Fruit fly (Drosophila melanogaster) whole organism, embryonic: ENCODE results near the gene Tasp1.

ENCODE experiments used
- Blimp-1 ChIP-seq: fragments of 200-800 bp; sonication (Bioruptor generic); optimal IDR thresholded peaks from 3 replicates; lab custom pipeline; 2018; ENCODE audit warnings: missing biosample characterization, missing genetic modification characterization, mild to moderate bottlenecking, moderate library complexity, missing genetic modification reagents
- BtbVII ChIP-seq: fragments of 200-800 bp; sonication (Bioruptor generic); optimal IDR thresholded peaks from 3 replicates; lab custom pipeline; 2017; ENCODE audit warnings: missing biosample characterization, mild to moderate bottlenecking, missing genetic modification characterization
- CG10959 ChIP-seq: fragments of 200-800 bp; sonication (Bioruptor generic); IDR thresholded peaks from 2 replicates; pipeline ENCODE4 v1.3.6; 2022; ENCODE audit warnings: missing biosample characterization, missing genetic modification characterization
- CG11093 ChIP-seq: fragments of 200-800 bp; sonication (Bioruptor generic); IDR thresholded peaks from 3 replicates; pipeline ENCODE4 v1.3.6; 2022; ENCODE audit warnings: missing biosample characterization, missing genetic modification characterization
- CG11247 ChIP-seq: fragments of 200-800 bp; sonication (Bioruptor generic); IDR thresholded peaks from 2 replicates; pipeline ENCODE4 v1.3.6; 2022; ENCODE audit warnings: missing biosample characterization, missing genetic modification characterization
- CG15011 ChIP-seq: fragments of 200-800 bp; sonication (Bioruptor generic); optimal IDR thresholded peaks from 3 replicates; lab custom pipeline; 2018; ENCODE audit warnings: missing biosample characterization, mild to moderate bottlenecking, missing genetic modification characterization
- CG15601 ChIP-seq: fragments of 200-800 bp; sonication (Bioruptor generic); optimal IDR thresholded peaks from 3 replicates; lab custom pipeline; 2019; ENCODE audit warnings: missing biosample characterization, mild to moderate bottlenecking, missing genetic modification characterization, moderate library complexity
- CG1647 ChIP-seq: fragments of 200-800 bp; sonication (Bioruptor generic); optimal IDR thresholded peaks from 3 replicates; lab custom pipeline; 2016; ENCODE audit warnings: missing biosample characterization, missing genetic modification characterization
- CG16863 ChIP-seq: fragments of 200-800 bp; sonication (Bioruptor generic); optimal IDR thresholded peaks from 3 replicates; lab custom pipeline; 2016; ENCODE audit warnings: missing biosample characterization, missing genetic modification characterization
- CG1792 ChIP-seq: fragments of 200-800 bp; sonication (Bioruptor generic); optimal IDR thresholded peaks from 2 replicates; lab custom pipeline; 2016; ENCODE audit warnings: missing biosample characterization, missing genetic modification characterization
- CG30403 ChIP-seq: fragments of 200-800 bp; sonication (Bioruptor generic); optimal IDR thresholded peaks from 3 replicates; lab custom pipeline; 2016; ENCODE audit warnings: missing biosample characterization, missing genetic modification characterization
- CG30431 ChIP-seq: fragments of 200-800 bp; sonication (Bioruptor generic); optimal IDR thresholded peaks from 2 replicates; lab custom pipeline; 2017; ENCODE audit warnings: missing biosample characterization, missing genetic modification characterization
- CG31224 ChIP-seq: fragments of 200-800 bp; sonication (Bioruptor generic); IDR thresholded peaks from 2 replicates; pipeline ENCODE4 v1.3.6; 2022; ENCODE audit warnings: missing biosample characterization, missing genetic modification characterization
- CG4820 ChIP-seq: fragments of 200-800 bp; sonication (Bioruptor generic); optimal IDR thresholded peaks from 3 replicates; lab custom pipeline; 2016; ENCODE audit warnings: missing biosample characterization, missing genetic modification characterization
- CG8281 ChIP-seq: fragments of 200-800 bp; sonication (Bioruptor generic); optimal IDR thresholded peaks from 2 replicates; lab custom pipeline; 2018; ENCODE audit warnings: missing biosample characterization, mild to moderate bottlenecking, missing genetic modification characterization, moderate library complexity
- CG8944 ChIP-seq: fragments of 200-800 bp; sonication (Bioruptor generic); optimal IDR thresholded peaks from 3 replicates; lab custom pipeline; 2016; ENCODE audit warnings: missing biosample characterization, missing genetic modification characterization
- CG9215 ChIP-seq: fragments of 200-800 bp; sonication (Bioruptor generic); IDR thresholded peaks from 2 replicates; pipeline ENCODE4 v1.3.6; 2022; ENCODE audit warnings: missing biosample characterization, missing genetic modification characterization
- CG9817 ChIP-seq: fragments of 200-800 bp; sonication (Bioruptor generic); optimal IDR thresholded peaks from 2 replicates; lab custom pipeline; 2018; ENCODE audit warnings: missing biosample characterization, mild to moderate bottlenecking, missing genetic modification characterization, moderate library complexity
- CG9876 ChIP-seq: fragments of 200-800 bp; sonication (Bioruptor generic); optimal IDR thresholded peaks from 2 replicates; lab custom pipeline; 2016; ENCODE audit warnings: missing biosample characterization, missing genetic modification characterization
- Dbx ChIP-seq: fragments of 200-800 bp; sonication (Bioruptor generic); IDR thresholded peaks from 3 replicates; pipeline ENCODE4 v1.3.6; 2022; ENCODE audit warnings: missing biosample characterization, missing genetic modification characterization
- Dref ChIP-seq: fragments of 200-800 bp; sonication (Bioruptor generic); IDR thresholded peaks from 2 replicates; pipeline ENCODE4 v1.3.6; 2022; ENCODE audit warnings: missing biosample characterization, missing genetic modification characterization
- E2f2 ChIP-seq: fragments of 200-800 bp; sonication (Bioruptor generic); IDR thresholded peaks from 2 replicates; pipeline ENCODE4 v1.3.6; 2022; ENCODE audit warnings: missing biosample characterization, missing genetic modification characterization
- HLH4C ChIP-seq: fragments of 200-800 bp; sonication (Bioruptor generic); IDR thresholded peaks from 3 replicates; pipeline ENCODE4 v1.3.6; 2022; ENCODE audit warnings: missing biosample characterization, missing genetic modification characterization; ENCODE audit not compliant: partially characterized antibody
- Hr39 ChIP-seq: fragments of >200 bp; optimal IDR thresholded peaks from 2 replicates; lab custom pipeline; 2017
- Lpt ChIP-seq: fragments of >200 bp; optimal IDR thresholded peaks from 2 replicates; lab custom pipeline; 2018; ENCODE audit warnings: missing biosample characterization, missing genetic modification characterization
- MBD-R2 ChIP-seq: fragments of 200-800 bp; sonication (Bioruptor generic); IDR thresholded peaks from 2 replicates; pipeline ENCODE4 v1.3.6; 2022; ENCODE audit warnings: missing biosample characterization, missing genetic modification characterization
- Max ChIP-seq: fragments of 200-800 bp; sonication (Bioruptor generic); optimal IDR thresholded peaks from 2 replicates; lab custom pipeline; 2016; ENCODE audit warnings: missing biosample characterization, mild to moderate bottlenecking, missing genetic modification characterization
- Oli ChIP-seq: fragments of 200-800 bp; sonication (Bioruptor generic); optimal IDR thresholded peaks from 2 replicates; lab custom pipeline; 2018; ENCODE audit warnings: missing biosample characterization, mild to moderate bottlenecking, missing genetic modification characterization, moderate library complexity
- Ravus ChIP-seq: fragments of 200-800 bp; sonication (Bioruptor generic); IDR thresholded peaks from 2 replicates; pipeline ENCODE4 v1.3.6; 2022; ENCODE audit warnings: missing biosample characterization, missing genetic modification characterization
- Xbp1 ChIP-seq: fragments of 200-800 bp; sonication (Bioruptor generic); optimal IDR thresholded peaks from 3 replicates; lab custom pipeline; 2016; ENCODE audit warnings: missing biosample characterization, mild to moderate bottlenecking, missing genetic modification characterization
- amos ChIP-seq: fragments of 200-800 bp; sonication (Bioruptor generic); IDR thresholded peaks from 2 replicates; pipeline ENCODE4 v1.3.6; 2022; ENCODE audit warnings: missing biosample characterization, missing genetic modification characterization; ENCODE audit not compliant: partially characterized antibody
- bab2 ChIP-seq: fragments of 200-800 bp; sonication (Bioruptor generic); optimal IDR thresholded peaks from 2 replicates; lab custom pipeline; 2016; ENCODE audit warnings: missing biosample characterization, missing genetic modification characterization
- bigmax ChIP-seq: fragments of 200-800 bp; sonication (Bioruptor generic); optimal IDR thresholded peaks from 2 replicates; lab custom pipeline; 2018; ENCODE audit warnings: missing biosample characterization, mild to moderate bottlenecking, missing genetic modification characterization
- caup ChIP-seq: fragments of 200-800 bp; sonication (Bioruptor generic); optimal IDR thresholded peaks from 3 replicates; lab custom pipeline; 2017; ENCODE audit warnings: missing biosample characterization, mild to moderate bottlenecking, missing genetic modification characterization, moderate library complexity; ENCODE audit not compliant: severe bottlenecking
- ci ChIP-seq: fragments of 200-800 bp; sonication (Bioruptor generic); IDR thresholded peaks from 3 replicates; pipeline ENCODE4 v1.3.6; 2022; ENCODE audit warnings: missing biosample characterization, missing genetic modification characterization
- eve ChIP-seq, 2 experiments: fragments of >200 bp; optimal IDR thresholded peaks; 2 replicates each; lab custom pipeline; 2017; ENCODE audit warnings: missing biosample characterization in 2 of 2, missing genetic modification characterization in 2 of 2
- fd3F ChIP-seq: fragments of 200-800 bp; sonication (Bioruptor generic); optimal IDR thresholded peaks from 2 replicates; lab custom pipeline; 2018; ENCODE audit warnings: missing biosample characterization, mild to moderate bottlenecking, missing genetic modification characterization, moderate library complexity
- gce ChIP-seq: fragments of 200-800 bp; sonication (Bioruptor generic); IDR thresholded peaks from 3 replicates; pipeline ENCODE4 v1.3.6; 2022; ENCODE audit warnings: missing biosample characterization, missing genetic modification characterization
- gsb-n ChIP-seq: fragments of 200-800 bp; sonication (Bioruptor generic); optimal IDR thresholded peaks from 3 replicates; lab custom pipeline; 2018; ENCODE audit warnings: missing biosample characterization, mild to moderate bottlenecking, missing genetic modification characterization
- hbn ChIP-seq: fragments of 200-800 bp; sonication (Bioruptor generic); IDR thresholded peaks from 2 replicates; pipeline ENCODE4 v1.3.6; 2022; ENCODE audit warnings: missing biosample characterization, missing genetic modification characterization; ENCODE audit not compliant: partially characterized antibody
- klu ChIP-seq: fragments of 200-800 bp; sonication (Bioruptor generic); IDR thresholded peaks from 2 replicates; pipeline ENCODE4 v1.3.6; 2022; ENCODE audit warnings: missing biosample characterization, missing genetic modification characterization
- lbe ChIP-seq: fragments of 200-800 bp; sonication (Bioruptor generic); optimal IDR thresholded peaks from 2 replicates; lab custom pipeline; 2016; ENCODE audit warnings: missing biosample characterization, mild to moderate bottlenecking, missing genetic modification characterization
- nerfin-2 ChIP-seq: fragments of 200-800 bp; sonication (Bioruptor generic); IDR thresholded peaks from 2 replicates; pipeline ENCODE4 v1.3.6; 2022; ENCODE audit warnings: missing biosample characterization, missing genetic modification characterization; ENCODE audit not compliant: partially characterized antibody
- nmo ChIP-seq: fragments of 200-800 bp; sonication (Bioruptor generic); optimal IDR thresholded peaks from 2 replicates; lab custom pipeline; 2018; ENCODE audit warnings: missing biosample characterization, mild to moderate bottlenecking, missing genetic modification characterization, moderate library complexity
- otp ChIP-seq: fragments of 200-800 bp; sonication (Bioruptor generic); IDR thresholded peaks from 3 replicates; pipeline ENCODE4, ENCODE4 v1.3.6; 2022; ENCODE audit warnings: missing biosample characterization, missing genetic modification characterization
- pnt ChIP-seq: fragments of 200-800 bp; sonication (Bioruptor generic); optimal IDR thresholded peaks from 3 replicates; lab custom pipeline; 2016; ENCODE audit warnings: missing biosample characterization, missing genetic modification characterization
- pros ChIP-seq: fragments of 200-800 bp; sonication (Bioruptor generic); optimal IDR thresholded peaks from 3 replicates; lab custom pipeline; 2019; ENCODE audit warnings: missing biosample characterization, mild to moderate bottlenecking, missing genetic modification characterization, moderate library complexity
- repo ChIP-seq: fragments of 200-800 bp; sonication (Bioruptor generic); optimal IDR thresholded peaks from 2 replicates; lab custom pipeline; 2016; ENCODE audit warnings: missing biosample characterization, missing genetic modification characterization
- slbo ChIP-seq: fragments of 200-800 bp; sonication (Bioruptor generic); IDR thresholded peaks from 2 replicates; pipeline ENCODE4 v1.3.6; 2022; ENCODE audit warnings: missing biosample characterization, missing genetic modification characterization
- sna ChIP-seq: fragments of 200-800 bp; sonication (Bioruptor generic); IDR thresholded peaks from 2 replicates; pipeline ENCODE4 v1.3.6; 2022; ENCODE audit warnings: missing biosample characterization, missing genetic modification characterization; ENCODE audit not compliant: partially characterized antibody
- ttk ChIP-seq: fragments of 200-800 bp; sonication (Bioruptor generic); IDR thresholded peaks from 2 replicates; pipeline ENCODE4 v2.1.2; 2022; ENCODE audit warnings: missing biosample characterization, missing genetic modification characterization
- z ChIP-seq: fragments of 200-800 bp; sonication (Bioruptor generic); IDR thresholded peaks from 3 replicates; pipeline ENCODE4 v1.3.6; 2022; ENCODE audit warnings: missing biosample characterization, missing genetic modification characterization

Tasp1 gene

dm6 chr3L:16051719-16052122 lies 35.6 kb downstream of the Tasp1 start, which contains the start of gene Mbs (continued):
- TF ChIP-seq gce (GFP tag; lab: Robert Waterston, UW) (no peak), CG10959 (no peak), E2f2 (peak; percentile 55), ttk (GFP tag; lab: Robert Waterston, UW) (0 out of 2 replicates have a peak, but pooled peaks have one; percentile 6), Xbp1 (GFP tag; lab: Kevin White, UChicago) (no peak), CG11093 (GFP tag; lab: Robert Waterston, UW) (no peak), klu (GFP tag; lab: Robert Waterston, UW) (no peak), CG1647 (GFP tag; lab: Kevin White, UChicago) (no peak), CG16863 (GFP tag; lab: Kevin White, UChicago) (no peak), BtbVII (GFP tag; lab: Kevin White, UChicago) (no peak), CG30431 (no peak), Hr39 (lab: Kevin White, UChicago) (no peak), CG9215 (GFP tag; lab: Robert Waterston, UW) (peak; percentile 66), nerfin-2 (GFP tag; lab: Robert Waterston, UW) (0 out of 2 replicates have a peak, but pooled peaks have one; percentile 7), bigmax (GFP tag; lab: Kevin White, UChicago) (no peak), CG1792 (no peak), CG11247 (no peak), CG8281 (tag; lab: Kevin White, UChicago) (no peak), amos (GFP tag; lab: Robert Waterston, UW) (peak; percentile 77), caup (GFP tag; lab: Kevin White, UChicago) (peak; percentile 27), pros (GFP tag; lab: Kevin White, UChicago) (no peak), pnt (GFP tag; lab: Kevin White, UChicago) (no peak), MBD-R2 (GFP tag; lab: Robert Waterston, UW) (peak; percentile 25; the same call in 1 of the 2 replicates), bab2 (no peak), Oli (tag; lab: Kevin White, UChicago) (no peak), Blimp-1 (GFP tag; lab: Kevin White, UChicago) (no peak), nmo (GFP tag; lab: Kevin White, UChicago) (no peak), lbe (GFP tag; lab: Kevin White, UChicago) (no peak), CG9817 (tag; lab: Kevin White, UChicago) (peak; percentile 11), ci (GFP tag; lab: Robert Waterston, UW) (peak; percentile 62; the same call in 2 of the 3 replicates), hbn (GFP tag; lab: Robert Waterston, UW) (peak; percentile 86), repo (GFP tag; lab: Kevin White, UChicago) (no peak), sna (GFP tag; lab: Robert Waterston, UW) (no peak; the same call in 1 of the 2 replicates), CG30403 (no peak), CG8944 (no peak), Lpt (GFP tag; lab: Kevin White, UChicago) (no peak), CG31224 (GFP tag; lab: Robert Waterston, UW) (no peak), otp (GFP tag; lab: Robert Waterston, UW) (no peak), slbo (GFP tag; lab: Robert Waterston, UW) (peak; percentile 42; the same call in 1 of the 2 replicates), CG4820 (GFP tag; lab: Kevin White, UChicago) (no peak), HLH4C (GFP tag; lab: Robert Waterston, UW) (peak; percentile 39; the same call in 2 of the 3 replicates), Dref (peak; percentile 41), CG9876 (GFP tag; lab: Kevin White, UChicago) (no peak), CG15011 (GFP tag; lab: Kevin White, UChicago) (no peak), Max (no peak), Dbx (GFP tag; lab: Robert Waterston, UW) (peak; percentile 19; the same call in 1 of the 3 replicates), gsb-n (tag; lab: Kevin White, UChicago) (peak; percentile 36), z (GFP tag; lab: Robert Waterston, UW) (no peak), fd3F (GFP tag; lab: Kevin White, UChicago) (no peak), eve (GFP tag; optimal IDR thresholded peaks at IDR 0.05; lab: Kevin White, UChicago) (peak in 1 of 2 experiments; percentile 39), Ravus (GFP tag; lab: Robert Waterston, UW) (no peak), CG15601 (no peak)
